Worm (Caenorhabditis elegans) whole organism, L1 larva: ENCODE results near the gene cgt-3.

Experiments used
- ama-1 ChIP-seq: fragments of 150-350 bp; optimal IDR thresholded peaks from 2 replicates; lab custom pipeline; 2014
- egl-13 ChIP-seq: sonication (generic microtip); optimal IDR thresholded peaks from 2 replicates; lab custom pipeline; 2016; ENCODE audit warnings: missing genotype, missing genetic modification reagents, missing genetic modification characterization, missing compliant biosample characterization
- jun-1 ChIP-seq: fragments of 150-350 bp; optimal IDR thresholded peaks from 2 replicates; lab custom pipeline; 2014; ENCODE audit warnings: missing biosample characterization, missing genetic modification reagents, missing genetic modification characterization
- lin-13 ChIP-seq: fragments of 150-350 bp; optimal IDR thresholded peaks from 2 replicates; lab custom pipeline; 2014; ENCODE audit warnings: missing biosample characterization, missing genetic modification reagents, missing genetic modification characterization
- skn-1 ChIP-seq: fragments of 150-350 bp; optimal IDR thresholded peaks from 2 replicates; lab custom pipeline; 2014; ENCODE audit warnings: missing biosample characterization, missing genetic modification characterization
- unc-62 ChIP-seq: fragments of 150-350 bp; optimal IDR thresholded peaks from 2 replicates; lab custom pipeline; 2014; ENCODE audit warnings: missing biosample characterization, missing genetic modification reagents, missing genetic modification characterization

DNA sequence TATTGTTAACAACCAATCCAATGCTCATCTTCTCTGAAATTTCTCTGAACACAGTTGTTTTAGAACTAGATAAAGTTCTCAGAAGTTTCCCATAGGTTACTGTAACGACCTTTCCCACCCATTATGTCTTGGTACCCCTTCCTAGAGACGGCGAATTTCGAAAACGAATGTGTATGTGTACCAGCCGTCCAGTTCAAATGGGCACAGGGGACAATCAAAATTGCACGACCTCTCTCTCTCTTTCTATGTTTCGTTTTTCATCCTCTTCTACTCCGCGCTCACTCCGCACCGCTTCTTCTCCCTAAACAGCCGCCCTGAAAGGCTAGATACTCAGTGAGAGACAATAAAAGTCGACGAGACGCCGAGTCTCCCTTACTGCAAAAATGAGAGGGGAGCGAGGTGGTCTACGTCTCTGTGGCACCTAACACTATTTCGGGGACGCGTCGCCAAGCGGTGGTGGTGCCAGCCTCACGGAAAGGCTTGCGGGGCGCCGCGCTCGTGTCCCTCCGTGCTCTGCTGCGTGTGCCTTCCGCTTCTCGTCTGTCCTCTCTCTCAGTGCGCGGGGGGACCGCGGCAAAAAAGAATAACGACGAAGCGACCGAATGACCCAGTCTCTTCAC, 9.6 kb upstream of the cgt-3 start:
- TF ChIP-seq unc-62, result no peak
- no peak for TF ChIP-seq skn-1 (tag; lab: Kevin White, UChicago)
- no peak for TF ChIP-seq egl-13 (tag; lab: Kevin White, UChicago)
- TF ChIP-seq ama-1, result no peak
- peak; percentile 23 for TF ChIP-seq jun-1
- TF ChIP-seq lin-13, result no peak
